Fruit fly (Drosophila melanogaster) whole organism, wandering third instar larva: Measurements from ENCODE around the gene CG43181.

Experiments
- Abd-B ChIP-seq: fragments of >200 bp; optimal IDR thresholded peaks from 2 replicates; lab custom pipeline; 2017; ENCODE audit warnings: missing biosample characterization, missing genetic modification characterization
- CG32264 ChIP-seq: fragments of 200-800 bp; sonication (Bioruptor generic); optimal IDR thresholded peaks from 2 replicates; lab custom pipeline; 2016; ENCODE audit warnings: missing biosample characterization, missing genetic modification characterization
- CG9705 ChIP-seq: fragments of 200-800 bp; sonication (Bioruptor generic); optimal IDR thresholded peaks from 2 replicates; lab custom pipeline; 2018; ENCODE audit warnings: missing biosample characterization, mild to moderate bottlenecking, missing genetic modification characterization
- CrebA ChIP-seq: fragments of 200-800 bp; sonication (Bioruptor generic); optimal IDR thresholded peaks from 2 replicates; lab custom pipeline; 2016; ENCODE audit warnings: missing biosample characterization, mild to moderate bottlenecking, missing genetic modification characterization, borderline replicate concordance
- Dfd ChIP-seq: fragments of >200 bp; optimal IDR thresholded peaks from 2 replicates; lab custom pipeline; 2017; ENCODE audit warnings: missing biosample characterization, missing genetic modification characterization
- Dif ChIP-seq: fragments of 200-275, 200-300 bp; sonication (Bioruptor generic); optimal IDR thresholded peaks from 2 replicates; lab custom pipeline; 2018; ENCODE audit warnings: missing biosample characterization, missing genetic modification characterization; ENCODE audit not compliant: partially characterized antibody
- GATAd ChIP-seq: sonication (Bioruptor generic); optimal IDR thresholded peaks from 2 replicates; lab custom pipeline; 2016; ENCODE audit warnings: missing biosample characterization, missing genetic modification characterization
- HLH106 ChIP-seq: fragments of 200-800 bp; optimal IDR thresholded peaks from 3 replicates; lab custom pipeline; 2019; ENCODE audit warnings: missing biosample characterization, mild to moderate bottlenecking, missing genetic modification characterization, moderate library complexity
- Hnf4 ChIP-seq: fragments of 200-800 bp; sonication (Bioruptor generic); optimal IDR thresholded peaks from 2 replicates; lab custom pipeline; 2016; ENCODE audit warnings: missing biosample characterization, mild to moderate bottlenecking, missing genetic modification characterization
- Hr78 ChIP-seq: fragments of >200 bp; optimal IDR thresholded peaks from 2 replicates; lab custom pipeline; 2017; ENCODE audit warnings: missing biosample characterization, missing genetic modification characterization
- Jra ChIP-seq: sonication (Bioruptor generic); optimal IDR thresholded peaks from 2 replicates; lab custom pipeline; 2016; ENCODE audit warnings: missing biosample characterization, missing genetic modification characterization
- Mio ChIP-seq: sonication (Bioruptor generic); optimal IDR thresholded peaks from 2 replicates; lab custom pipeline; 2016; ENCODE audit warnings: missing biosample characterization, missing genetic modification characterization
- Myc ChIP-seq: fragments of >200 bp; optimal IDR thresholded peaks from 2 replicates; lab custom pipeline; 2017
- OdsH ChIP-seq: fragments of 200-800 bp; sonication (Bioruptor generic); optimal IDR thresholded peaks from 2 replicates; lab custom pipeline; 2016; ENCODE audit warnings: missing biosample characterization, mild to moderate bottlenecking, missing genetic modification characterization
- Rel ChIP-seq, 2 experiments: fragments of 200-800 bp; sonication (Bioruptor generic) in 1 of 2; optimal IDR thresholded peaks; 2 replicates in 1 of 2; 3 replicates in 1 of 2; lab custom pipeline; 2016 to 2019; ENCODE audit warnings: mild to moderate bottlenecking in 2 of 2, missing biosample characterization in 2 of 2, missing genetic modification characterization in 2 of 2, moderate library complexity in 1 of 2
- Sp1 ChIP-seq: fragments of 200-800 bp; sonication (Bioruptor generic); optimal IDR thresholded peaks from 3 replicates; lab custom pipeline; 2019; ENCODE audit warnings: missing biosample characterization, mild to moderate bottlenecking, missing genetic modification characterization, moderate library complexity
- dmrt93B ChIP-seq: fragments of 200-800 bp; sonication (Bioruptor generic); optimal IDR thresholded peaks from 2 replicates; lab custom pipeline; 2018; ENCODE audit warnings: missing biosample characterization, mild to moderate bottlenecking, missing genetic modification characterization
- ey ChIP-seq: fragments of 200-800 bp; sonication (Bioruptor generic); optimal IDR thresholded peaks from 2 replicates; lab custom pipeline; 2016; ENCODE audit warnings: missing biosample characterization, missing genetic modification characterization
- foxo ChIP-seq, 2 experiments: fragments of 200-800 bp; sonication (Bioruptor generic); optimal IDR thresholded peaks; 2 replicates in 1 of 2; 3 replicates in 1 of 2; lab custom pipeline; 2016 to 2017; ENCODE audit warnings: missing biosample characterization in 2 of 2, missing genetic modification characterization in 2 of 2
- fru ChIP-seq: fragments of 200-800 bp; sonication (Bioruptor generic); optimal IDR thresholded peaks from 3 replicates; lab custom pipeline; 2016; ENCODE audit warnings: missing biosample characterization, mild to moderate bottlenecking, missing genetic modification characterization
- h ChIP-seq: fragments of 200-800 bp; sonication (Bioruptor generic); optimal IDR thresholded peaks from 3 replicates; lab custom pipeline; 2016; ENCODE audit warnings: missing biosample characterization, mild to moderate bottlenecking, missing genetic modification characterization
- jim ChIP-seq: fragments of 175-275, 200-325 bp; sonication (Bioruptor generic); optimal IDR thresholded peaks from 2 replicates; lab custom pipeline; 2016; ENCODE audit warnings: missing biosample characterization, mild to moderate bottlenecking, missing genetic modification characterization
- lola ChIP-seq: fragments of >200 bp; optimal IDR thresholded peaks from 2 replicates; lab custom pipeline; 2017; ENCODE audit warnings: missing biosample characterization, missing genetic modification characterization
- pan ChIP-seq: fragments of >200 bp; optimal IDR thresholded peaks from 2 replicates; lab custom pipeline; 2017
- psq ChIP-seq: fragments of 200-800 bp; sonication (Bioruptor generic); optimal IDR thresholded peaks from 3 replicates; lab custom pipeline; 2017; ENCODE audit warnings: missing biosample characterization, mild to moderate bottlenecking, missing genetic modification characterization, moderate library complexity
- rgr ChIP-seq: fragments of 200-800 bp; sonication (Bioruptor generic); optimal IDR thresholded peaks from 3 replicates; lab custom pipeline; 2016; ENCODE audit warnings: missing biosample characterization, mild to moderate bottlenecking, missing genetic modification characterization
- sage ChIP-seq: fragments of 200-800 bp; sonication (Bioruptor generic); optimal IDR thresholded peaks from 2 replicates; lab custom pipeline; 2016; ENCODE audit warnings: missing biosample characterization, mild to moderate bottlenecking, missing genetic modification characterization
- sv ChIP-seq: fragments of 200-800 bp; sonication (Bioruptor generic); optimal IDR thresholded peaks from 3 replicates; lab custom pipeline; 2016; ENCODE audit warnings: missing biosample characterization, missing genetic modification characterization
- tai ChIP-seq: sonication (Bioruptor generic); optimal IDR thresholded peaks from 2 replicates; lab custom pipeline; 2016; ENCODE audit warnings: missing biosample characterization, missing genetic modification characterization
- usp ChIP-seq: fragments of >200 bp; optimal IDR thresholded peaks from 2 replicates; lab custom pipeline; 2017; ENCODE audit warnings: missing biosample characterization, missing genetic modification characterization

Gene CG43181

DNA sequence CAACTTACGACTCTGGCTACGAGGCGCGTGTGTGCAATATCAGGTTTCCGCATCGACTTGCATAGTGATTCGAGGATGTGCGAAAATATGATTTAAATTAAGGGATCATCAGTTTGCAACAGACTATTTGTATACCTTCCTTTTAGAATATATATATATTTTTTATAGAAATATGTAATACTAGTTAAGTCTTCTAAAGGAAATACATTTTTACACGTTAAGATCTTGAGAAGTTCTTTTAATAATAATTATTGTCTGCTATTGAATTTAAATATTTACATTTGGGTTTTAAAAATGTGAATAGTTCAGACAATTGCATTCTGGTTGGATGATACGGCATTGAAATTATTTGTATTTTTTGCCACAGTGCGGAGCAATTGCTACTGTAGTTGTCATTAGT is 16.5 kb downstream of the CG43181 start:
- no peak for TF ChIP-seq CrebA (GFP tag; lab: Kevin White, UChicago)
- no peak for TF ChIP-seq lola (GFP tag; lab: Kevin White, UChicago)
- peak; percentile 20 for TF ChIP-seq HLH106
- peak; percentile 33 for TF ChIP-seq Sp1 (GFP tag; lab: Kevin White, UChicago)
- peak in 1 of 2 experiments; percentile 17 for TF ChIP-seq foxo (GFP tag; optimal IDR thresholded peaks at IDR 0.05; lab: Kevin White, UChicago)
- peak; percentile 36 for TF ChIP-seq fru (GFP tag; lab: Kevin White, UChicago)
- TF ChIP-seq psq (GFP tag; lab: Kevin White, UChicago), result peak; percentile 5

DNA sequence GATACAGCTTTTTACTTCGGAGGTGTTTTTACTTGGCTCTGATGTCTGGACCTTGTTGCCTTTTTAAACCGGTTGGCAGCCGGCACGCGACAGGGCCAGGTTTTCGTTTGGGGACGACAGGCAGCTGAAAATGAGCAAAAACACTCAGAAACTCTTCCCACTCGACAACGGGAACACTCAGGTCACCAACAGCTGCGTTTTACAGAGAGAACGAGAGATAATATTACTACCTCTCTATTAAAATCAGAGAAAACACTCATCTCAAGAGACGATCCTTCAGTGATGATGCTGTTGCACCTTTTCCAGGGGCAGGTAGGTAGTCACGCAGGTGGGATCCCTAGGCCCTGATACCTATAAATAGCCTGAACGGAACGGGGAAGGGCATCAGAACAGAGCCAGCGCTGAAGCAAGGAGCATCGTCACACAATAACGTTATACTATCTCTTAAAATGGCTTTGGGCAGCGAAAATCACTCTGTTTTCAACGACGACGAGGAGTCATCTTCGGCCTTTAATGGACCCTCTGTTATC is 19.3 kb downstream of the CG43181 start, which contains the start of gene ac:
Gene ac (plus strand): TSS at position 387 of the 530 bp plus-strand sequence.
- TF ChIP-seq Dif (GFP tag; lab: Kevin White, UChicago), result peak; percentile 26
- TF ChIP-seq fru (GFP tag; lab: Kevin White, UChicago), result peak; percentile 42
- TF ChIP-seq Rel (GFP tag; optimal IDR thresholded peaks at IDR 0.05; lab: Kevin White, UChicago), result peak; percentile 7
- no peak for TF ChIP-seq Rel (tag; optimal IDR thresholded peaks at IDR 0.05; lab: Kevin White, UChicago)
- TF ChIP-seq Myc (lab: Kevin White, UChicago), result no peak

DNA sequence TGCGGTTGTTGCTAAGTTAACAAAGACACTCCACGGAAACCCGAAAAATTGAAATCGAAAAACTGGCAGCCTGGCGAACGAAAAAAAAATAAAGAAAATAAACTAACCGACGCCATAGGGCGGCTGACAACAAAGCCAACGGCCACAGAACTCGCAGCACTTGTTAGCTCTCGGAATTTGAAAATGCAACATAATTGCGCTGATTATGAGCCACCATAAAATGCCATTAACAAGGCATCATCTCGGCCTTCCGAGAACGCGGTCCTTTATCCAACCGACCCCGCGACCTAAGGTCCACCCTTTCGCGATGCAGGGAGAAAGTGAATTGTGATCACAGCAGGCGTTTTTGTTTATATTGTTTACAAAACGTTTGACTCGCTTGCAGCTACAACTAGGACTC is 27.0 kb downstream of the CG43181 start:
- TF ChIP-seq Sp1 (GFP tag; lab: Kevin White, UChicago) (no peak), GATAd (no peak), fru (GFP tag; lab: Kevin White, UChicago) (no peak), CG32264 (GFP tag; lab: Kevin White, UChicago) (no peak), jim (GFP tag; lab: Kevin White, UChicago) (no peak), Mio (GFP tag; lab: Kevin White, UChicago) (no peak), dmrt93B (GFP tag; lab: Kevin White, UChicago) (no peak), OdsH (no peak)

DNA sequence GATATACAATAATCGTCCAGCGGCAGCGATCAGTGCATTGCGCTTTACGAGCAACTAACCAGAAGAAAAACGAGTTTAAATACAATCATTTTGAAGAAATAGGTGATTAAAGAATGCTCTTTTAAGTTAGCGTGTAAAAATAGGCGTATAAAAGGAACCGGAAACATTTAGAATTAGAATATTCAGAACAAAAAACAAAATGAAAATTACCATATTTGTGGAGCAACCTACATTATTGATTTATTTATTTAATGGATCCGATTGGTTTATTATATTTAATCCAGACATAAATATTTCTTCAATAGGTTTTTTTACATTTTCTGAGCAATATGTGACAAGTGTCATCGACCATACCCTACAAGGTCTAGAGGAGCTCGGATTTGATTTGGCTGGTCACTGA is 28.0 kb downstream of the CG43181 start:
- TF ChIP-seq psq (GFP tag; lab: Kevin White, UChicago) (no peak), foxo (GFP tag; optimal IDR thresholded peaks at IDR 0.05; lab: Kevin White, UChicago) (no peak), Hnf4 (no peak), HLH106 (no peak), CrebA (GFP tag; lab: Kevin White, UChicago) (no peak), sage (GFP tag; lab: Kevin White, UChicago) (no peak), Myc (lab: Kevin White, UChicago) (no peak), jim (GFP tag; lab: Kevin White, UChicago) (no peak), rgr (GFP tag; lab: Kevin White, UChicago) (no peak), Hr78 (GFP tag; lab: Kevin White, UChicago) (no peak), OdsH (no peak), usp (GFP tag; lab: Kevin White, UChicago) (no peak), tai (GFP tag; lab: Kevin White, UChicago) (no peak), Dfd (GFP tag; lab: Kevin White, UChicago) (no peak), Jra (GFP tag; lab: Kevin White, UChicago) (no peak), CG9705 (GFP tag; lab: Kevin White, UChicago) (no peak), Rel (GFP tag; optimal IDR thresholded peaks at IDR 0.05; lab: Kevin White, UChicago) (no peak), Rel (tag; optimal IDR thresholded peaks at IDR 0.05; lab: Kevin White, UChicago) (no peak)

DNA sequence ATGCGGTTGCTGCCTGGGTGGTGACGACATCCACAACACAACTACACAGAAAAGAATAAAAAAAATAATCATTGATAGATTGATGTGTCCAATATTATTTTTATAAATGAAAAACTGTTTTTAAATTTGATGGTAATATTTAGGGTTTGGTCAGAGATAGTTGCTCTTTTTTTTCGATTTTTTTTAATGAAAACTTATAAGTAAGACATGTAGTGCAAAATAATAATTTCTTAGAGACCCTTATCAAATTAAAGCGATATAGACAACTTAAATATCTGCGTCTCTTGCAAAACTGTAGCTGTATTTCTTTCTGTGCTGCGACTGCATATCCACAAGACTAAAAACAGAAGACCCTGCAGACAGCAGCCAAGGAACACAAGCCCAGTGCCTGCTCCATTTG is 29.2 kb downstream of the CG43181 start:
- TF ChIP-seq h (GFP tag; lab: Kevin White, UChicago) (peak; percentile 21), OdsH (peak; percentile 3), Dfd (GFP tag; lab: Kevin White, UChicago) (no peak), pan (no peak), fru (GFP tag; lab: Kevin White, UChicago) (peak; percentile 33), Rel (GFP tag; optimal IDR thresholded peaks at IDR 0.05; lab: Kevin White, UChicago) (no peak), Rel (tag; optimal IDR thresholded peaks at IDR 0.05; lab: Kevin White, UChicago) (no peak), HLH106 (peak; percentile 19), foxo (GFP tag; optimal IDR thresholded peaks at IDR 0.05; lab: Kevin White, UChicago) (peak in 1 of 2 experiments; percentile 31), sv (GFP tag; lab: Kevin White, UChicago) (no peak), Hnf4 (no peak), ey (GFP tag; lab: Kevin White, UChicago) (no peak), Abd-B (GFP tag; lab: Kevin White, UChicago) (no peak)
